Fruit fly (Drosophila melanogaster) whole organism, embryonic: ENCODE results near the gene CG43221.

Source experiments
- CG10267 ChIP-seq: fragments of 200-800 bp; sonication (Bioruptor generic); optimal IDR thresholded peaks from 2 replicates; lab custom pipeline; 2018; ENCODE audit warnings: missing biosample characterization, mild to moderate bottlenecking, missing genetic modification characterization, moderate library complexity
- CG12942 ChIP-seq: fragments of 200-800 bp; sonication (Bioruptor generic); optimal IDR thresholded peaks from 3 replicates; lab custom pipeline; 2016; ENCODE audit warnings: missing biosample characterization, missing genetic modification characterization
- CG15269 ChIP-seq: fragments of 200-800 bp; sonication (Bioruptor generic); optimal IDR thresholded peaks from 2 replicates; lab custom pipeline; 2018; ENCODE audit warnings: missing biosample characterization, mild to moderate bottlenecking, missing genetic modification characterization, moderate library complexity
- CG15696 ChIP-seq: fragments of 200-800 bp; sonication (Bioruptor generic); optimal IDR thresholded peaks from 2 replicates; lab custom pipeline; 2019; ENCODE audit warnings: missing biosample characterization, mild to moderate bottlenecking, missing genetic modification characterization, moderate library complexity
- CG17361 ChIP-seq: fragments of 200-800 bp; sonication (Bioruptor generic); IDR thresholded peaks from 3 replicates; pipeline ENCODE4 v1.3.6; 2022; ENCODE audit warnings: missing biosample characterization, missing genetic modification characterization
- CG2875 ChIP-seq: fragments of 200-800 bp; sonication (Bioruptor generic); optimal IDR thresholded peaks from 2 replicates; lab custom pipeline; 2017; ENCODE audit warnings: missing biosample characterization, mild to moderate bottlenecking, missing genetic modification characterization, missing genetic modification reagents
- CG30020 ChIP-seq: fragments of 200-800 bp; optimal IDR thresholded peaks from 2 replicates; lab custom pipeline; 2019; ENCODE audit warnings: missing biosample characterization, mild to moderate bottlenecking, missing genetic modification characterization, moderate library complexity
- CG34376 ChIP-seq: fragments of 200-800 bp; sonication (Bioruptor generic); optimal IDR thresholded peaks from 2 replicates; lab custom pipeline; 2018; ENCODE audit warnings: missing biosample characterization, mild to moderate bottlenecking, missing genetic modification characterization
- CG4707 ChIP-seq: fragments of 200-800 bp; sonication (Bioruptor generic); optimal IDR thresholded peaks from 2 replicates; lab custom pipeline; 2018; ENCODE audit warnings: missing biosample characterization, mild to moderate bottlenecking, missing genetic modification characterization, moderate library complexity
- CG4730 ChIP-seq: fragments of 200-800 bp; sonication (Bioruptor generic); IDR thresholded peaks from 2 replicates; pipeline ENCODE4 v1.3.6; 2022; ENCODE audit warnings: missing biosample characterization, missing genetic modification characterization
- CG4820 ChIP-seq: fragments of 200-800 bp; sonication (Bioruptor generic); optimal IDR thresholded peaks from 3 replicates; lab custom pipeline; 2016; ENCODE audit warnings: missing biosample characterization, missing genetic modification characterization
- CG5953 ChIP-seq: fragments of 200-800 bp; sonication (Bioruptor generic); IDR thresholded peaks from 2 replicates; pipeline ENCODE4 v1.3.6; 2022; ENCODE audit warnings: missing biosample characterization, missing genetic modification characterization
- CG6272 ChIP-seq: fragments of 200-800 bp; sonication (Bioruptor generic); IDR thresholded peaks from 2 replicates; pipeline ENCODE4 v1.3.6; 2022; ENCODE audit warnings: missing biosample characterization, missing genetic modification characterization
- CG6791 ChIP-seq: fragments of 200-800 bp; sonication (Bioruptor generic); IDR thresholded peaks from 3 replicates; pipeline ENCODE4 v1.3.6; 2022; ENCODE audit warnings: missing biosample characterization, missing genetic modification characterization; ENCODE audit not compliant: partially characterized antibody
- CG7271 ChIP-seq: fragments of 200-800 bp; sonication (Bioruptor generic); optimal IDR thresholded peaks from 2 replicates; lab custom pipeline; 2018; ENCODE audit warnings: missing biosample characterization, mild to moderate bottlenecking, missing genetic modification characterization, moderate library complexity
- CG7928 ChIP-seq: fragments of 200-800 bp; sonication (Bioruptor generic); optimal IDR thresholded peaks from 2 replicates; lab custom pipeline; 2017; ENCODE audit warnings: missing biosample characterization, mild to moderate bottlenecking, missing genetic modification characterization
- CG8388 ChIP-seq: fragments of 200-800 bp; sonication (Bioruptor generic); optimal IDR thresholded peaks from 2 replicates; lab custom pipeline; 2019; ENCODE audit warnings: missing biosample characterization, mild to moderate bottlenecking, missing genetic modification characterization, moderate library complexity
- CG9215 ChIP-seq: fragments of 200-800 bp; sonication (Bioruptor generic); IDR thresholded peaks from 2 replicates; pipeline ENCODE4 v1.3.6; 2022; ENCODE audit warnings: missing biosample characterization, missing genetic modification characterization
- CHES-1-like ChIP-seq: fragments of 200-800 bp; sonication (Bioruptor generic); optimal IDR thresholded peaks from 2 replicates; lab custom pipeline; 2016; ENCODE audit warnings: missing biosample characterization, missing genetic modification characterization
- Camta ChIP-seq: fragments of 200-800 bp; sonication (Bioruptor generic); optimal IDR thresholded peaks from 2 replicates; lab custom pipeline; 2016; ENCODE audit warnings: missing biosample characterization, missing genetic modification characterization
- E2f2 ChIP-seq: fragments of 200-800 bp; sonication (Bioruptor generic); IDR thresholded peaks from 2 replicates; pipeline ENCODE4 v1.3.6; 2022; ENCODE audit warnings: missing biosample characterization, missing genetic modification characterization
- Eip74EF ChIP-seq, 2 experiments: fragments of 200-800 bp in 1 of 2; fragments of >200 bp in 1 of 2; sonication (Bioruptor generic) in 1 of 2; optimal IDR thresholded peaks; 2 replicates each; lab custom pipeline; 2017 to 2019; ENCODE audit warnings: missing biosample characterization in 2 of 2, missing genetic modification characterization in 2 of 2, mild to moderate bottlenecking in 1 of 2, moderate library complexity in 1 of 2
- Fer3 ChIP-seq: fragments of 200-800 bp; sonication (Bioruptor generic); optimal IDR thresholded peaks from 2 replicates; lab custom pipeline; 2018; ENCODE audit warnings: missing biosample characterization, mild to moderate bottlenecking, missing genetic modification characterization, moderate library complexity
- Med ChIP-seq: fragments of 200-800 bp; sonication (Bioruptor generic); peaks from one replicate; lab custom pipeline; 2016; ENCODE audit warnings: missing biosample characterization, missing genetic modification characterization, mild to moderate bottlenecking, inconsistent platforms, moderate library complexity
- Neu2 ChIP-seq: fragments of 200-800 bp; sonication (Bioruptor generic); optimal IDR thresholded peaks from 3 replicates; lab custom pipeline; 2016; ENCODE audit warnings: missing biosample characterization, missing genetic modification characterization, borderline replicate concordance
- NfI ChIP-seq: fragments of 200-800 bp; sonication (Bioruptor generic); optimal IDR thresholded peaks from 3 replicates; lab custom pipeline; 2018; ENCODE audit warnings: missing biosample characterization, mild to moderate bottlenecking, missing genetic modification characterization, moderate library complexity
- Scr ChIP-seq: fragments of 200-800 bp; sonication (Bioruptor generic); IDR thresholded peaks from 2 replicates; pipeline ENCODE4 v1.3.6; 2022; ENCODE audit warnings: missing biosample characterization, missing genetic modification characterization; ENCODE audit not compliant: partially characterized antibody
- Trl ChIP-seq, 3 experiments: fragments of >200 bp in 2 of 3; fragments of 200-800 bp in 1 of 3; sonication (Bioruptor generic) in 1 of 3; optimal IDR thresholded peaks; 2 replicates in 1 of 3; 3 replicates in 2 of 3; lab custom pipeline; 2016 to 2017; ENCODE audit warnings: missing biosample characterization in 1 of 3, missing genetic modification characterization in 1 of 3
- Vsx1 ChIP-seq: fragments of 200-800 bp; sonication (Bioruptor generic); optimal IDR thresholded peaks from 2 replicates; lab custom pipeline; 2017; ENCODE audit warnings: missing biosample characterization, mild to moderate bottlenecking, missing genetic modification characterization, missing genetic modification reagents
- chinmo ChIP-seq: fragments of 200-800 bp; sonication (Bioruptor generic); IDR thresholded peaks from 4 replicates; pipeline ENCODE4 v1.3.6; 2022; ENCODE audit warnings: missing biosample characterization, missing genetic modification characterization; ENCODE audit not compliant: partially characterized antibody
- dmrt11E ChIP-seq: fragments of 200-800 bp; sonication (Bioruptor generic); optimal IDR thresholded peaks from 3 replicates; lab custom pipeline; 2018; ENCODE audit warnings: missing biosample characterization, mild to moderate bottlenecking, missing genetic modification characterization, moderate library complexity
- ems ChIP-seq: fragments of 200-800 bp; sonication (Bioruptor generic); optimal IDR thresholded peaks from 3 replicates; lab custom pipeline; 2016; ENCODE audit warnings: missing biosample characterization, missing genetic modification characterization
- esg ChIP-seq: fragments of 200-800 bp; sonication (Bioruptor generic); conservative IDR thresholded peaks from 2 replicates; pipeline ENCODE4 v1.3.6; 2022; ENCODE audit warnings: missing biosample characterization, missing genetic modification characterization
- ftz-f1 ChIP-seq: fragments of 200-800 bp; sonication (Bioruptor generic); optimal IDR thresholded peaks from 2 replicates; lab custom pipeline; 2016; ENCODE audit warnings: missing biosample characterization, missing genetic modification characterization
- gfzf ChIP-seq: fragments of 200-800 bp; sonication (Bioruptor generic); optimal IDR thresholded peaks from 2 replicates; lab custom pipeline; 2016; ENCODE audit warnings: missing biosample characterization, mild to moderate bottlenecking, missing genetic modification characterization, moderate library complexity
- insv ChIP-seq, 2 experiments: fragments of 200-800 bp; sonication (Bioruptor generic); optimal IDR thresholded peaks; 3 replicates each; lab custom pipeline; 2016 to 2018; ENCODE audit warnings: missing biosample characterization in 2 of 2, missing genetic modification characterization in 2 of 2
- jigr1 ChIP-seq: fragments of 200-800 bp; sonication (Bioruptor generic); IDR thresholded peaks from 3 replicates; pipeline ENCODE4 v1.3.6; 2022; ENCODE audit warnings: missing biosample characterization, missing genetic modification characterization
- kay ChIP-seq: fragments of 200-800 bp; sonication (Bioruptor generic); optimal IDR thresholded peaks from 2 replicates; lab custom pipeline; 2016; ENCODE audit warnings: missing biosample characterization, missing genetic modification characterization
- mam ChIP-seq: fragments of 200-800 bp; sonication (Bioruptor generic); optimal IDR thresholded peaks from 3 replicates; lab custom pipeline; 2016; ENCODE audit warnings: missing biosample characterization, missing genetic modification characterization
- mld ChIP-seq: fragments of 200-800 bp; sonication (Bioruptor generic); IDR thresholded peaks from 3 replicates; pipeline ENCODE4 v1.3.6; 2022; ENCODE audit warnings: missing biosample characterization, missing genetic modification characterization; ENCODE audit not compliant: partially characterized antibody
- nerfin-1 ChIP-seq: fragments of 200-800 bp; sonication (Bioruptor generic); optimal IDR thresholded peaks from 3 replicates; lab custom pipeline; 2019; ENCODE audit warnings: missing biosample characterization, mild to moderate bottlenecking, missing genetic modification characterization, moderate library complexity
- pum ChIP-seq: fragments of 200-800 bp; sonication (Bioruptor generic); optimal IDR thresholded peaks from 2 replicates; lab custom pipeline; 2016; ENCODE audit warnings: missing biosample characterization, missing genetic modification characterization
- row ChIP-seq: fragments of 200-800 bp; sonication (Bioruptor generic); IDR thresholded peaks from 3 replicates; pipeline ENCODE4 v1.3.6; 2022; ENCODE audit warnings: missing biosample characterization, missing genetic modification characterization
- sc ChIP-seq, 3 experiments: fragments of >200 bp in 2 of 3; fragments of 200-800 bp in 1 of 3; sonication (Bioruptor generic) in 1 of 3; optimal IDR thresholded peaks; 2 replicates in 2 of 3; 3 replicates in 1 of 3; lab custom pipeline; 2017; ENCODE audit warnings: mild to moderate bottlenecking in 1 of 3, missing biosample characterization in 1 of 3, missing genetic modification characterization in 1 of 3, missing genetic modification reagents in 1 of 3
- sd ChIP-seq: fragments of 200-800 bp; sonication (Bioruptor generic); optimal IDR thresholded peaks from 3 replicates; lab custom pipeline; 2018; ENCODE audit warnings: missing biosample characterization, mild to moderate bottlenecking, missing genetic modification characterization, moderate library complexity
- sens ChIP-seq: fragments of 200-800 bp; sonication (Bioruptor generic); peaks from one replicate; lab custom pipeline; 2016; ENCODE audit warnings: missing biosample characterization, missing genetic modification characterization
- sima ChIP-seq: fragments of 200-800 bp; sonication (Bioruptor generic); optimal IDR thresholded peaks from 2 replicates; lab custom pipeline; 2016; ENCODE audit warnings: missing biosample characterization, missing genetic modification characterization
- slp2 ChIP-seq: fragments of 200-800 bp; sonication (Bioruptor generic); optimal IDR thresholded peaks from 2 replicates; lab custom pipeline; 2016; ENCODE audit warnings: missing biosample characterization, missing genetic modification characterization
- unc-4 ChIP-seq: fragments of 200-800 bp; sonication (Bioruptor generic); IDR thresholded peaks from 2 replicates; pipeline ENCODE4 v1.3.6; 2022; ENCODE audit warnings: missing biosample characterization, missing genetic modification characterization; ENCODE audit not compliant: partially characterized antibody

CG43221 gene

dm6 chr2L:17470630-17471029 is 14.9 kb upstream of the CG43221 start:
- TF ChIP-seq sima (no peak), CG5953 (GFP tag; lab: Robert Waterston, UW) (no peak), Vsx1 (GFP tag; lab: Kevin White, UChicago) (peak; percentile 33), CG6272 (GFP tag; lab: Robert Waterston, UW) (no peak), insv (GFP tag; optimal IDR thresholded peaks at IDR 0.05; lab: Kevin White, UChicago) (peak in 1 of 2 experiments; percentile 6), CG8388 (no peak), pum (GFP tag; lab: Kevin White, UChicago) (no peak), jigr1 (GFP tag; lab: Robert Waterston, UW) (no peak), sd (tag; lab: Kevin White, UChicago) (peak; percentile 59), Eip74EF (GFP tag; optimal IDR thresholded peaks at IDR 0.05; lab: Kevin White, UChicago) (no peak), Med (GFP tag; lab: Kevin White, UChicago) (peak; percentile 93), CG6791 (GFP tag; lab: Robert Waterston, UW) (no peak), row (GFP tag; lab: Robert Waterston, UW) (no peak), esg (no peak), mld (GFP tag; lab: Robert Waterston, UW) (no peak), ems (no peak), CG9215 (GFP tag; lab: Robert Waterston, UW) (no peak), chinmo (GFP tag; lab: Robert Waterston, UW) (no peak), CHES-1-like (GFP tag; lab: Kevin White, UChicago) (peak; percentile 55), CG7928 (GFP tag; lab: Kevin White, UChicago) (peak; percentile 44), E2f2 (GFP tag; lab: Robert Waterston, UW) (no peak), kay (GFP tag; lab: Kevin White, UChicago) (peak; percentile 7), CG12942 (GFP tag; lab: Kevin White, UChicago) (no peak), Camta (GFP tag; lab: Kevin White, UChicago) (peak; percentile 42), CG10267 (tag; lab: Kevin White, UChicago) (no peak), CG15696 (peak; percentile 24), dmrt11E (tag; lab: Kevin White, UChicago) (no peak), sens (GFP tag; lab: Kevin White, UChicago) (no peak), Trl (optimal IDR thresholded peaks at IDR 0.05; lab: Kevin White, UChicago) (no peak), Trl (GFP tag; optimal IDR thresholded peaks at IDR 0.05; lab: Kevin White, UChicago) (peak; percentile 74), slp2 (GFP tag; lab: Kevin White, UChicago) (no peak), CG4820 (GFP tag; lab: Kevin White, UChicago) (no peak), CG17361 (GFP tag; lab: Robert Waterston, UW) (no peak), nerfin-1 (tag; lab: Kevin White, UChicago) (no peak), unc-4 (GFP tag; lab: Robert Waterston, UW) (no peak), CG4707 (GFP tag; lab: Kevin White, UChicago) (no peak), Scr (no peak), Neu2 (GFP tag; lab: Kevin White, UChicago) (no peak), NfI (GFP tag; lab: Kevin White, UChicago) (peak; percentile 60), CG34376 (GFP tag; lab: Kevin White, UChicago) (peak; percentile 57), gfzf (GFP tag; lab: Kevin White, UChicago) (no peak), CG30020 (no peak), ftz-f1 (GFP tag; lab: Kevin White, UChicago) (no peak), CG7271 (tag; lab: Kevin White, UChicago) (no peak), Fer3 (tag; lab: Kevin White, UChicago) (peak; percentile 88), CG2875 (GFP tag; lab: Kevin White, UChicago) (no peak), sc (optimal IDR thresholded peaks at IDR 0.05; lab: Kevin White, UChicago) (no peak), sc (GFP tag; optimal IDR thresholded peaks at IDR 0.05; lab: Kevin White, UChicago) (no peak), mam (peak; percentile 49), CG4730 (GFP tag; lab: Robert Waterston, UW) (no peak), CG15269 (tag; lab: Kevin White, UChicago) (peak; percentile 56)
